Worm (Caenorhabditis elegans) whole organism, mixed stage, embryonic: ENCODE measurements around the gene R05G6.1.
A peak's percentile ranks its signal among the peaks of the same experiment; 100 is the strongest.

Experiments used
- M03D4.4 ChIP-seq: sonication (generic microtip); optimal IDR thresholded peaks from 2 replicates; lab custom pipeline; 2017; ENCODE audit warnings: mild to moderate bottlenecking, missing genetic modification characterization, missing compliant biosample characterization
- elt-3 ChIP-seq: fragments of 150-350 bp; optimal IDR thresholded peaks from 2 replicates; lab custom pipeline; 2014; ENCODE audit warnings: missing biosample characterization, missing genetic modification characterization
- lsy-2 ChIP-seq: fragments of 150-350 bp; optimal IDR thresholded peaks from 2 replicates; lab custom pipeline; 2014; ENCODE audit warnings: missing biosample characterization, missing genetic modification characterization
- mab-5 ChIP-seq: fragments of 150-350 bp; optimal IDR thresholded peaks from 2 replicates; lab custom pipeline; 2014; ENCODE audit warnings: missing biosample characterization, missing genetic modification characterization
- mep-1 ChIP-seq: fragments of 150-350 bp; optimal IDR thresholded peaks from 2 replicates; lab custom pipeline; 2017; ENCODE audit warnings: missing biosample characterization, missing genetic modification reagents, missing genetic modification characterization, inconsistent platforms
- nhr-12 ChIP-seq: fragments of 150-350 bp; optimal IDR thresholded peaks from 2 replicates; lab custom pipeline; 2014; ENCODE audit warnings: missing biosample characterization, missing genetic modification characterization
- nhr-76 ChIP-seq: sonication (generic microtip); optimal IDR thresholded peaks from 2 replicates; lab custom pipeline; 2017; ENCODE audit warnings: missing biosample characterization, missing genetic modification characterization
- pha-4 ChIP-seq: fragments of 150-350 bp; optimal IDR thresholded peaks from 2 replicates; lab custom pipeline; 2018; ENCODE audit warnings: missing biosample characterization, missing genetic modification reagents, missing genetic modification characterization
- sem-2 ChIP-seq: fragments of 200-800 bp; sonication (Bioruptor generic); optimal IDR thresholded peaks from 2 replicates; lab custom pipeline; 2018; ENCODE audit warnings: mild to moderate bottlenecking, missing genetic modification characterization, missing compliant biosample characterization
- unc-120 ChIP-seq: sonication (generic microtip); optimal IDR thresholded peaks from 2 replicates; lab custom pipeline; 2017; ENCODE audit warnings: missing genetic modification characterization, missing compliant biosample characterization; ENCODE audit not compliant: poor library complexity, severe bottlenecking
- unc-39 ChIP-seq: fragments of 150-350 bp; optimal IDR thresholded peaks from 2 replicates; lab custom pipeline; 2014; ENCODE audit warnings: missing biosample characterization, missing genetic modification characterization
- ztf-11 ChIP-seq: fragments of 150-350 bp; optimal IDR thresholded peaks from 2 replicates; lab custom pipeline; 2014; ENCODE audit warnings: missing biosample characterization, missing genetic modification characterization

- TF ChIP-seq pha-4 (tag; lab: Kevin White, UChicago) (peak; percentile 41), lsy-2 (tag; lab: Kevin White, UChicago) (peak; percentile 57), ztf-11 (tag; lab: Kevin White, UChicago) (peak; percentile 57), elt-3 (tag; lab: Kevin White, UChicago) (peak; percentile 85), nhr-76 (peak; percentile 10), sem-2 (GFP tag; lab: Kevin White, UChicago) (peak; percentile 88), unc-120 (peak; percentile 96), M03D4.4 (peak; percentile 97), unc-39 (tag; lab: Kevin White, UChicago) (no peak), nhr-12 (tag; lab: Kevin White, UChicago) (no peak), mep-1 (tag; lab: Kevin White, UChicago) (peak; percentile 88), mab-5 (tag; lab: Kevin White, UChicago) (no peak)
Observed at ce11 chrIV:7573944-7574343, 41.5 kb downstream of the R05G6.1 start.
